Fruit fly (Drosophila melanogaster): ENCODE data around the gene CG34245.

DNA sequence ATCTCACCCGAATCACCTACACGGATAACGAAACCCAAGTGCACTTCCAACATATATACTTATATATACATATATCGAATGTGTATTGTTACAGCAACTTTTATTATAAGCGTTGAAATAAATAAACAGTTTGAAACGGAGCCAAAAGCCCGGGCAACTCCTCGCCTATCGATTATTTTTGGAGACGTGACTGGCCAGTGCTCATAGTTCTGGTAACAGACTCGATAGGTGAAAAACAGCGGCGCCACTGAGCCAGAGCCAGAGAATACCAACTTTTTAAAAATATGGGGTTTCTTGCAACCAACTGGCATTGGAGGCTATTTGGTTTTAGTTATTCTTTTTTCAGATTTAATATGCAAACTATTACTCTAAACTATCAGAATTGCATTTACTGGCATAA is 48.6 kb upstream of the CG34245 start:
- TF ChIP-seq Pif1A (GFP tag; optimal IDR thresholded peaks at IDR 0.05) = no peak
- no peak for TF ChIP-seq CG9948 (tag; optimal IDR thresholded peaks at IDR 0.05)
